Worm (Caenorhabditis elegans): ENCODE data around the gene vps-22.

DNA sequence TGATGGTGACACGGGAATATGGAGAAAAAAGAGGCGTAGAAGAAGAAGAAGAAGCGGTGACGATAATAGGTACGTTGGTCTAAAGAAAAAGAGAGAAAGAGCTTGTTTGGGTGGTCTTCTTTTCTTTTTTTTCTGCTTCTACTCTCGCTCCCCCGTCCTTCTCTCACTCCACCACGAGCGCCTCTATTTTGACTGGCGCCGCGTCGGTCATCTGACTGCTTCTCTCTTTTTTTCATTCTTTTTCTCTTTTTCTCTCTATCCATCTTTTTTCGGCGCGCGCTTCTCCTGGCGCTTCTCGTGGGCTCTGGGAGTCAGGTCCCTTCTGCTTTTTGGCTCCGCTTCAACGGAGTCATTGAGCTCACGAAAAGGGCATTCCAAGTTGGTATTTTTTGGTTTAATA is 11.9 kb downstream of the vps-22 start:
- no peak for TF ChIP-seq dao-5 (tag; optimal IDR thresholded peaks at IDR 0.05)
- TF ChIP-seq him-1 (tag; optimal IDR thresholded peaks at IDR 0.05) = peak; percentile 27

All from whole organism, L4/young adult.